Worm (Caenorhabditis elegans) whole organism, L1 larva: ENCODE data around the gene Y57G11C.46.

Experiments
- C16A3.4 ChIP-seq: fragments of 150-350 bp; optimal IDR thresholded peaks from 2 replicates; lab custom pipeline; 2014; ENCODE audit warnings: missing biosample characterization, missing genetic modification characterization
- C34B4.2 ChIP-seq: sonication (generic microtip); optimal IDR thresholded peaks from 2 replicates; lab custom pipeline; 2017; ENCODE audit warnings: mild to moderate bottlenecking, missing genetic modification characterization, missing compliant biosample characterization
- F16B12.6 ChIP-seq: fragments of 150-350 bp; optimal IDR thresholded peaks from 2 replicates; lab custom pipeline; 2014; ENCODE audit warnings: missing biosample characterization, missing genetic modification characterization
- Y116A8C.19 ChIP-seq: sonication (generic microtip); optimal IDR thresholded peaks from 2 replicates; lab custom pipeline; 2016; ENCODE audit warnings: missing compliant biosample characterization, missing genetic modification characterization, borderline replicate concordance
- aly-2 ChIP-seq: fragments of 150-350 bp; optimal IDR thresholded peaks from 2 replicates; lab custom pipeline; 2014; ENCODE audit warnings: missing biosample characterization, missing genetic modification characterization
- ama-1 ChIP-seq: fragments of 150-350 bp; optimal IDR thresholded peaks from 2 replicates; lab custom pipeline; 2014
- blmp-1 ChIP-seq: fragments of 150-350 bp; optimal IDR thresholded peaks from 2 replicates; lab custom pipeline; 2014; ENCODE audit warnings: missing biosample characterization, missing genetic modification characterization
- ceh-8 ChIP-seq: fragments of 200-800 bp; sonication (Bioruptor generic); optimal IDR thresholded peaks from 2 replicates; lab custom pipeline; 2018; ENCODE audit warnings: mild to moderate bottlenecking, missing genetic modification characterization, moderate library complexity, missing compliant biosample characterization
- ceh-82 ChIP-seq, 3 experiments: fragments of 150-350 bp in 1 of 3; sonication (generic microtip) in 2 of 3; optimal IDR thresholded peaks; 2 replicates each; lab custom pipeline; 2014 to 2017; ENCODE audit warnings: missing biosample characterization in 3 of 3, missing genetic modification characterization in 3 of 3
- ces-1 ChIP-seq: fragments of 150-350 bp; optimal IDR thresholded peaks from 2 replicates; lab custom pipeline; 2014; ENCODE audit warnings: missing biosample characterization, missing genetic modification reagents, missing genetic modification characterization
- dsc-1 ChIP-seq: sonication (generic microtip); optimal IDR thresholded peaks from 2 replicates; lab custom pipeline; 2016; ENCODE audit warnings: mild to moderate bottlenecking, missing genetic modification characterization, missing compliant biosample characterization
- fkh-10 ChIP-seq: sonication (generic microtip); optimal IDR thresholded peaks from 2 replicates; lab custom pipeline; 2017; ENCODE audit warnings: missing biosample characterization, missing genetic modification reagents, missing genetic modification characterization
- fkh-4 ChIP-seq: sonication (generic microtip); optimal IDR thresholded peaks from 2 replicates; lab custom pipeline; 2016; ENCODE audit warnings: missing compliant biosample characterization, missing genetic modification characterization, borderline replicate concordance
- fos-1 ChIP-seq: fragments of 150-350 bp; optimal IDR thresholded peaks from 2 replicates; lab custom pipeline; 2014; ENCODE audit warnings: missing biosample characterization, missing genetic modification characterization
- grh-1 ChIP-seq: fragments of 200-800 bp; sonication (Bioruptor generic); IDR thresholded peaks from 2 replicates; pipeline ENCODE4 v1.3.6; 2022; ENCODE audit warnings: missing genetic modification reagents, missing genetic modification characterization, missing compliant biosample characterization
- isw-1 ChIP-seq: fragments of 200-800 bp; sonication (Bioruptor generic); IDR thresholded peaks from 2 replicates; pipeline ENCODE4 v1.3.6; 2022; ENCODE audit warnings: missing genetic modification characterization, missing compliant biosample characterization
- lin-13 ChIP-seq: fragments of 150-350 bp; optimal IDR thresholded peaks from 2 replicates; lab custom pipeline; 2014; ENCODE audit warnings: missing biosample characterization, missing genetic modification reagents, missing genetic modification characterization
- lin-14 ChIP-seq: fragments of 200-800 bp; sonication (Bioruptor generic); optimal IDR thresholded peaks from 2 replicates; lab custom pipeline; 2018; ENCODE audit warnings: mild to moderate bottlenecking, missing genetic modification characterization, moderate library complexity, missing compliant biosample characterization
- lin-35 ChIP-seq, 2 experiments: fragments of 150-350 bp; optimal IDR thresholded peaks; 2 replicates each; lab custom pipeline; 2014; ENCODE audit warnings: missing biosample characterization in 2 of 2, missing genetic modification characterization in 2 of 2, missing genetic modification reagents in 2 of 2
- lin-39 ChIP-seq: fragments of 150-350 bp; optimal IDR thresholded peaks from 2 replicates; lab custom pipeline; 2014; ENCODE audit warnings: missing biosample characterization, missing genetic modification reagents, missing genetic modification characterization
- lir-3 ChIP-seq: sonication (generic microtip); optimal IDR thresholded peaks from 2 replicates; lab custom pipeline; 2016; ENCODE audit warnings: mild to moderate bottlenecking, missing genetic modification characterization, moderate library complexity, missing compliant biosample characterization; ENCODE audit not compliant: poor library complexity
- mab-9 ChIP-seq: fragments of 200-800 bp; sonication (Bioruptor generic); IDR thresholded peaks from 2 replicates; pipeline ENCODE4 v1.3.6; 2022; ENCODE audit warnings: missing genetic modification reagents, missing genetic modification characterization, missing compliant biosample characterization
- mdl-1 ChIP-seq, 2 experiments: fragments of 150-350 bp; optimal IDR thresholded peaks; 2 replicates each; lab custom pipeline; 2014 to 2017; ENCODE audit warnings: missing biosample characterization in 2 of 2, missing genetic modification characterization in 2 of 2, inconsistent platforms in 1 of 2
- mef-2 ChIP-seq: fragments of 150-350 bp; optimal IDR thresholded peaks from 2 replicates; lab custom pipeline; 2014; ENCODE audit warnings: missing biosample characterization, missing genetic modification characterization
- nhr-11 ChIP-seq: fragments of 150-350 bp; optimal IDR thresholded peaks from 2 replicates; lab custom pipeline; 2014; ENCODE audit warnings: missing biosample characterization, missing genetic modification characterization
- nhr-20 ChIP-seq: sonication (generic microtip); optimal IDR thresholded peaks from 2 replicates; lab custom pipeline; 2016; ENCODE audit warnings: mild to moderate bottlenecking, missing genetic modification characterization, missing compliant biosample characterization
- nhr-28 ChIP-seq: fragments of 150-350 bp; optimal IDR thresholded peaks from 2 replicates; lab custom pipeline; 2014; ENCODE audit warnings: missing biosample characterization, missing genetic modification characterization
- nhr-76 ChIP-seq: sonication (generic microtip); optimal IDR thresholded peaks from 2 replicates; lab custom pipeline; 2017; ENCODE audit warnings: missing biosample characterization, missing genetic modification characterization
- nhr-77 ChIP-seq: fragments of 150-350 bp; optimal IDR thresholded peaks from 2 replicates; lab custom pipeline; 2014; ENCODE audit warnings: missing biosample characterization, missing genetic modification characterization
- nhr-85 ChIP-seq: sonication (generic microtip); peaks from one replicate; lab custom pipeline; 2016; ENCODE audit warnings: missing genetic modification characterization, inconsistent platforms, missing compliant biosample characterization
- nhr-90 ChIP-seq: sonication (generic microtip); optimal IDR thresholded peaks from 2 replicates; lab custom pipeline; 2016; ENCODE audit warnings: mild to moderate bottlenecking, missing genetic modification characterization, missing compliant biosample characterization; ENCODE audit not compliant: poor library complexity
- pax-3 ChIP-seq: fragments of 200-800 bp; sonication (Bioruptor generic); optimal IDR thresholded peaks from 2 replicates; lab custom pipeline; 2018; ENCODE audit warnings: mild to moderate bottlenecking, missing genetic modification characterization, moderate library complexity, missing compliant biosample characterization
- pqm-1 ChIP-seq: sonication (generic microtip); optimal IDR thresholded peaks from 3 replicates; lab custom pipeline; 2017; ENCODE audit warnings: missing biosample characterization, missing genetic modification characterization
- skn-1 ChIP-seq: fragments of 150-350 bp; optimal IDR thresholded peaks from 2 replicates; lab custom pipeline; 2014; ENCODE audit warnings: missing biosample characterization, missing genetic modification characterization
- snpc-4 ChIP-seq: fragments of 150-350 bp; optimal IDR thresholded peaks from 2 replicates; lab custom pipeline; 2014; ENCODE audit warnings: missing biosample characterization, missing genetic modification characterization
- snu-23 ChIP-seq: sonication (generic microtip); optimal IDR thresholded peaks from 2 replicates; lab custom pipeline; 2016; ENCODE audit warnings: missing genetic modification characterization, missing compliant biosample characterization
- sox-4 ChIP-seq: sonication (generic microtip); optimal IDR thresholded peaks from 2 replicates; lab custom pipeline; 2016; ENCODE audit warnings: missing genetic modification characterization, missing compliant biosample characterization
- sup-37 ChIP-seq: fragments of 200-800 bp; sonication (Bioruptor generic); optimal IDR thresholded peaks from 2 replicates; lab custom pipeline; 2018; ENCODE audit warnings: mild to moderate bottlenecking, missing genetic modification characterization, missing compliant biosample characterization
- tbx-2 ChIP-seq: sonication (generic microtip); optimal IDR thresholded peaks from 2 replicates; lab custom pipeline; 2016; ENCODE audit warnings: missing genetic modification characterization, missing compliant biosample characterization
- tlp-1 ChIP-seq: fragments of 150-350 bp; optimal IDR thresholded peaks from 2 replicates; lab custom pipeline; 2014; ENCODE audit warnings: missing biosample characterization, missing genetic modification characterization
- ztf-11 ChIP-seq, 2 experiments: sonication (generic microtip); optimal IDR thresholded peaks; 2 replicates each; lab custom pipeline; 2016 to 2017; ENCODE audit warnings: missing genetic modification characterization in 2 of 2, missing biosample characterization in 1 of 2, missing compliant biosample characterization in 1 of 2
- ztf-4 ChIP-seq: fragments of 150-350 bp; optimal IDR thresholded peaks from 2 replicates; lab custom pipeline; 2014; ENCODE audit warnings: missing biosample characterization, missing genetic modification characterization

Y57G11C.46 gene

ce11 chrIV:14793900-14794624, 22.1 kb downstream of the Y57G11C.46 start (continued):
- no peak for TF ChIP-seq nhr-76 (tag; lab: Kevin White, UChicago)
- TF ChIP-seq ceh-82 (tag; optimal IDR thresholded peaks at IDR 0.05; lab: Kevin White, UChicago), result peak; percentile 50 to 69 (median 54)
- TF ChIP-seq mef-2 (tag; lab: Kevin White, UChicago), result no peak
- TF ChIP-seq fos-1 (tag; lab: Kevin White, UChicago), result no peak
- peak; percentile 47 for TF ChIP-seq snu-23 (GFP tag; lab: Kevin White, UChicago)
- TF ChIP-seq aly-2 (tag; lab: Kevin White, UChicago), result no peak
- TF ChIP-seq nhr-90 (tag; lab: Kevin White, UChicago), result peak; percentile 23
- TF ChIP-seq tlp-1 (tag; lab: Kevin White, UChicago), result no peak
- TF ChIP-seq, all 84 proteins: peak for 34

DNA sequence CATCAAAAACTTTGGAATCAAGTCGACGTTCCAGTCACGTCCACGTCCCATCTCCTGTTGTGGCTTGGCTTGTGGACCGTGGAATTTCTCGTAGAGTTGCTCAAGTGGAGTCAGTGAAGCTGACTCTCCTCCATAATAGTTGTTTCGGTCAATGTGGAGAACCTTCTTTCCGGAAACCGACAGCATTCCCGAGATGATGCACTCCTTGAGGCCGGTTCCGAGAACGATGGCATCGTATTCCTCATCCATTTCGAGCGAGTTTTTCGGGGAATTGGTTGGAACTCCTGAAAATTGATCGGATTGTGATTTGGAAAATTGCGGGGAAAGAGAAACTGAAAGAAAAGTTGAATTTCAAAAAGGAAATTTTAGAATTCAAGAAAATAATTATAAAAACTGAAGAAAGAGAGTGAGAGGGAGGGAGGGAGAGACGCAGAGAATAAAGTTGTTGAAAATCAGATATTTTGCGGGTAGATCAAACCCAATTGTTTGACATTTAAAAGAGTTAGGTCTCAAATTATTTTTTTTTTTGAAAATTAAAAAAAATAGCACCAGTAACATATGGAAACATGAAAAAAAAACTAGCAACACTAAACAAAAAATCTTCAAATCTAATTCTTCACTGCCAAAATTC, 23.5 kb downstream of the Y57G11C.46 start, which contains the start of gene gdi-1:
gdi-1 (minus strand) TSS at position 286 of the 631 bp plus-strand sequence.
- peak; percentile 12 for TF ChIP-seq ztf-4 (tag; lab: Kevin White, UChicago)
- TF ChIP-seq dsc-1 (tag; lab: Kevin White, UChicago), result no peak
- no peak for TF ChIP-seq mef-2 (tag; lab: Kevin White, UChicago)
- no peak for TF ChIP-seq nhr-20
- TF ChIP-seq ceh-8 (GFP tag; lab: Kevin White, UChicago), result no peak

DNA sequence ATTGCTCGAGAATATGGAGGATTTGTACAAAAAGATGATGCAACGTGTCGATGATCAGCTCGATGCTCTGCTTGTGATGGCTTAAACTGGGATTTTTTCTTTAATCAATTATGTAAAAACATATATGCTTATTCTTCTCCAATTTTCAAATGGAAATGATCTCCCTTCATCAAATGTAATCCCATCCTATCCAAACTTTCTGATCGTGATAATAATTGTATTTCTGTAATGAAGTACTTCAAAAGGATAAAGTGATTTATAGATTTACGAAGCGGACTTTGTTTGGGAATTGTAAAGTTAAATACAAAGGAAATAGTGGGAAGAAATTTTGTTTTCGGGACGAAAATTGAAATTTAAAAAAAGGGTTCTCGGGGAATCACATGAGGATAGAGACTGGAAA, 25.6 kb downstream of the Y57G11C.46 start:
- no peak for TF ChIP-seq isw-1 (GFP tag; lab: Robert Waterston, UW)
- no peak for TF ChIP-seq skn-1 (tag; lab: Kevin White, UChicago)
- no peak for TF ChIP-seq ceh-82 (tag; optimal IDR thresholded peaks at IDR 0.05; lab: Kevin White, UChicago)
- no peak for TF ChIP-seq Y116A8C.19 (tag; lab: Kevin White, UChicago)
- peak; percentile 55 for TF ChIP-seq nhr-85
- no peak for TF ChIP-seq mab-9 (GFP tag; lab: Robert Waterston, UW)
- TF ChIP-seq C34B4.2 (tag; lab: Kevin White, UChicago), result no peak
- no peak for TF ChIP-seq C16A3.4 (tag; lab: Kevin White, UChicago)
- TF ChIP-seq nhr-11 (tag; lab: Kevin White, UChicago), result no peak
- TF ChIP-seq grh-1, result no peak
- no peak for TF ChIP-seq nhr-28 (tag; lab: Kevin White, UChicago)
- TF ChIP-seq aly-2 (tag; lab: Kevin White, UChicago), result peak; percentile 5

- peak; percentile 51 to 66 for TF ChIP-seq lin-35 (GFP tag; optimal IDR thresholded peaks at IDR 0.05; lab: Kevin White, UChicago)
- peak; percentile 7 for TF ChIP-seq lin-13 (GFP tag; lab: Kevin White, UChicago)
- TF ChIP-seq snpc-4 (tag; lab: Kevin White, UChicago), result no peak
- TF ChIP-seq pqm-1 (tag; lab: Kevin White, UChicago), result no peak
- TF ChIP-seq pax-3 (tag; lab: Kevin White, UChicago), result no peak
- TF ChIP-seq ceh-82 (tag; optimal IDR thresholded peaks at IDR 0.05; lab: Kevin White, UChicago), result peak in 2 of 3 experiments; percentile 46 to 59
- no peak for TF ChIP-seq F16B12.6 (tag; lab: Kevin White, UChicago)
- no peak for TF ChIP-seq ces-1 (GFP tag; lab: Kevin White, UChicago)
- TF ChIP-seq fkh-4 (tag; lab: Kevin White, UChicago), result no peak
- TF ChIP-seq mdl-1 (tag; optimal IDR thresholded peaks at IDR 0.05; lab: Kevin White, UChicago), result peak in 1 of 2 experiments; percentile 37
- TF ChIP-seq lir-3 (tag; lab: Kevin White, UChicago), result peak; percentile 46
- TF ChIP-seq lin-14 (GFP tag; lab: Kevin White, UChicago), result peak; percentile 77
- TF ChIP-seq sox-4, result no peak
- peak; percentile 44 for TF ChIP-seq tbx-2 (tag; lab: Kevin White, UChicago)
- peak; percentile 43 for TF ChIP-seq blmp-1 (tag; lab: Kevin White, UChicago)
- TF ChIP-seq lin-39 (tag; lab: Kevin White, UChicago), result no peak
- TF ChIP-seq ceh-8 (GFP tag; lab: Kevin White, UChicago), result no peak
- no peak for TF ChIP-seq nhr-76 (tag; lab: Kevin White, UChicago)
- peak; percentile 9 for TF ChIP-seq fos-1 (tag; lab: Kevin White, UChicago)
- TF ChIP-seq sup-37, result no peak
- no peak for TF ChIP-seq ama-1 (lab: Kevin White, UChicago)
- no peak for TF ChIP-seq ztf-4 (tag; lab: Kevin White, UChicago)
- no peak for TF ChIP-seq nhr-77 (tag; lab: Kevin White, UChicago)
- TF ChIP-seq nhr-28 (tag; lab: Kevin White, UChicago), result no peak
- TF ChIP-seq fkh-10 (GFP tag; lab: Kevin White, UChicago), result no peak
- TF ChIP-seq nhr-90 (tag; lab: Kevin White, UChicago), result peak; percentile 26
- no peak for TF ChIP-seq ztf-11 (tag; optimal IDR thresholded peaks at IDR 0.05; lab: Kevin White, UChicago)
- no peak for TF ChIP-seq nhr-11 (tag; lab: Kevin White, UChicago)
Observed at ce11 chrIV:14786374-14787136, 29.6 kb downstream of the Y57G11C.46 start, which contains the start of gene melo-1. melo-1 (plus strand) TSS chrIV:14787031.
